Worm (Caenorhabditis elegans) whole organism, L2 larva: ENCODE measurements around the gene aqp-3.
A peak's percentile ranks its signal among the peaks of the same experiment; 100 is the strongest.
"Not testable (repeated sequence)": the region's sequence is repeated elsewhere in the genome, so short reads cannot be mapped to it uniquely, and the experiment has no call there.

Experiments
- C34F6.9 ChIP-seq: fragments of 150-350 bp; optimal IDR thresholded peaks from 2 replicates; lab custom pipeline; 2014; ENCODE audit warnings: missing biosample characterization, missing genetic modification characterization
- F13H6.1 ChIP-seq: sonication (generic microtip); optimal IDR thresholded peaks from 2 replicates; lab custom pipeline; 2016; ENCODE audit warnings: missing genetic modification characterization, missing compliant biosample characterization
- aly-2 ChIP-seq: fragments of 150-350 bp; optimal IDR thresholded peaks from 2 replicates; lab custom pipeline; 2014; ENCODE audit warnings: missing biosample characterization, missing genetic modification characterization
- ama-1 ChIP-seq: fragments of 150-350 bp; optimal IDR thresholded peaks from 2 replicates; lab custom pipeline; 2018; ENCODE audit warnings: inconsistent platforms
- blmp-1 ChIP-seq: sonication (generic microtip); optimal IDR thresholded peaks from 2 replicates; lab custom pipeline; 2017; ENCODE audit warnings: missing genetic modification characterization, mild to moderate bottlenecking, missing compliant biosample characterization, antibody characterized with exemption, moderate library complexity; ENCODE audit not compliant: insufficient read depth
- ceh-16 ChIP-seq: fragments of 150-350 bp; optimal IDR thresholded peaks from 2 replicates; lab custom pipeline; 2014; ENCODE audit warnings: missing biosample characterization, missing genetic modification characterization
- crh-2 ChIP-seq: sonication (generic microtip); optimal IDR thresholded peaks from 2 replicates; lab custom pipeline; 2017; ENCODE audit warnings: missing biosample characterization, missing genetic modification characterization
- dmd-4 ChIP-seq: sonication (generic microtip); optimal IDR thresholded peaks from 2 replicates; lab custom pipeline; 2017; ENCODE audit warnings: missing biosample characterization, missing genetic modification characterization
- egl-27 ChIP-seq: sonication (generic microtip); optimal IDR thresholded peaks from 3 replicates; lab custom pipeline; 2017; ENCODE audit warnings: missing biosample characterization, missing genetic modification reagents, missing genetic modification characterization
- elt-1 ChIP-seq: fragments of 150-350 bp; optimal IDR thresholded peaks from 2 replicates; lab custom pipeline; 2014; ENCODE audit warnings: missing biosample characterization, missing genetic modification characterization
- elt-3 ChIP-seq: sonication (generic microtip); optimal IDR thresholded peaks from 2 replicates; lab custom pipeline; 2017; ENCODE audit warnings: missing biosample characterization, missing genetic modification characterization
- fos-1 ChIP-seq: fragments of 150-350 bp; optimal IDR thresholded peaks from 2 replicates; lab custom pipeline; 2014; ENCODE audit warnings: missing biosample characterization, missing genetic modification characterization
- lin-11 ChIP-seq: fragments of 150-350 bp; sonication (generic microtip); optimal IDR thresholded peaks from 2 replicates; lab custom pipeline; 2014; ENCODE audit warnings: missing biosample characterization, missing genetic modification characterization, inconsistent platforms, mixed read lengths
- lin-39 ChIP-seq: fragments of 150-350 bp; optimal IDR thresholded peaks from 2 replicates; lab custom pipeline; 2014; ENCODE audit warnings: missing biosample characterization, missing genetic modification reagents, missing genetic modification characterization
- lsy-2 ChIP-seq, 2 experiments: fragments of 150-350 bp in 1 of 2; sonication (generic microtip) in 1 of 2; optimal IDR thresholded peaks; 2 replicates each; lab custom pipeline; 2014 to 2017; ENCODE audit warnings: missing biosample characterization in 2 of 2, missing genetic modification characterization in 2 of 2
- mab-5 ChIP-seq: fragments of 150-350 bp; optimal IDR thresholded peaks from 2 replicates; lab custom pipeline; 2014; ENCODE audit warnings: missing biosample characterization, missing genetic modification characterization
- mdl-1 ChIP-seq, 2 experiments: fragments of 150-350 bp in 1 of 2; sonication (generic microtip) in 1 of 2; optimal IDR thresholded peaks; 2 replicates each; lab custom pipeline; 2017; ENCODE audit warnings: missing biosample characterization in 2 of 2, missing genetic modification characterization in 2 of 2
- nhr-12 ChIP-seq: fragments of 150-350 bp; optimal IDR thresholded peaks from 2 replicates; lab custom pipeline; 2014; ENCODE audit warnings: missing biosample characterization, missing genetic modification characterization
- nhr-129 ChIP-seq: fragments of 150-350 bp; optimal IDR thresholded peaks from 2 replicates; lab custom pipeline; 2014; ENCODE audit warnings: missing biosample characterization, missing genetic modification characterization
- nhr-21 ChIP-seq: fragments of 150-350 bp; optimal IDR thresholded peaks from 2 replicates; lab custom pipeline; 2014; ENCODE audit warnings: missing biosample characterization, missing genetic modification characterization
- nhr-23 ChIP-seq: fragments of 150-350 bp; optimal IDR thresholded peaks from 2 replicates; lab custom pipeline; 2014; ENCODE audit warnings: missing biosample characterization, missing genetic modification reagents, missing genetic modification characterization
- nhr-237 ChIP-seq: fragments of 150-350 bp; optimal IDR thresholded peaks from 2 replicates; lab custom pipeline; 2014; ENCODE audit warnings: missing biosample characterization, missing genetic modification characterization
- nhr-25 ChIP-seq: fragments of 150-350 bp; sonication (generic microtip); optimal IDR thresholded peaks from 3 replicates; lab custom pipeline; 2014; ENCODE audit warnings: missing biosample characterization, missing genetic modification characterization
- nhr-6 ChIP-seq: fragments of 150-350 bp; optimal IDR thresholded peaks from 2 replicates; lab custom pipeline; 2014; ENCODE audit warnings: missing biosample characterization, missing genetic modification characterization
- nhr-77 ChIP-seq: fragments of 150-350 bp; optimal IDR thresholded peaks from 2 replicates; lab custom pipeline; 2014; ENCODE audit warnings: missing biosample characterization, missing genetic modification characterization
- peb-1 ChIP-seq: fragments of 150-350 bp; optimal IDR thresholded peaks from 2 replicates; lab custom pipeline; 2014; ENCODE audit warnings: missing biosample characterization, missing genetic modification characterization
- sem-4 ChIP-seq: fragments of 150-350 bp; optimal IDR thresholded peaks from 2 replicates; lab custom pipeline; 2014; ENCODE audit warnings: missing biosample characterization, missing genetic modification reagents, missing genetic modification characterization
- sma-3 ChIP-seq: sonication (generic microtip); optimal IDR thresholded peaks from 2 replicates; lab custom pipeline; 2016; ENCODE audit warnings: missing genetic modification reagents, missing genetic modification characterization, missing compliant biosample characterization
- sma-9 ChIP-seq, 2 experiments: fragments of 150-350 bp in 1 of 2; sonication (generic microtip) in 1 of 2; optimal IDR thresholded peaks; 2 replicates each; lab custom pipeline; 2014 to 2016; ENCODE audit warnings: missing genetic modification characterization in 2 of 2, mild to moderate bottlenecking in 1 of 2, missing biosample characterization in 1 of 2, missing compliant biosample characterization in 1 of 2, missing genetic modification reagents in 1 of 2, moderate library complexity in 1 of 2
- snpc-4 ChIP-seq: fragments of 150-350 bp; optimal IDR thresholded peaks from 2 replicates; lab custom pipeline; 2014; ENCODE audit warnings: missing biosample characterization, missing genetic modification characterization
- unc-39 ChIP-seq: fragments of 150-350 bp; optimal IDR thresholded peaks from 2 replicates; lab custom pipeline; 2014; ENCODE audit warnings: missing biosample characterization, missing genetic modification characterization
- unc-55 ChIP-seq: fragments of 150-350 bp; sonication (generic microtip); optimal IDR thresholded peaks from 3 replicates; lab custom pipeline; 2014; ENCODE audit warnings: missing biosample characterization, missing genetic modification reagents, missing genetic modification characterization
- unc-62 ChIP-seq: fragments of 150-350 bp; optimal IDR thresholded peaks from 2 replicates; lab custom pipeline; 2014; ENCODE audit warnings: missing biosample characterization, missing genetic modification reagents, missing genetic modification characterization
- ztf-1 ChIP-seq: fragments of 200-800 bp; sonication (Bioruptor generic); conservative IDR thresholded peaks from 2 replicates; pipeline ENCODE4 v1.3.6; 2022; ENCODE audit warnings: missing genetic modification characterization, missing compliant biosample characterization
- ztf-11 ChIP-seq: sonication (generic microtip); optimal IDR thresholded peaks from 2 replicates; lab custom pipeline; 2017; ENCODE audit warnings: missing biosample characterization, missing genetic modification characterization

aqp-3 gene

DNA sequence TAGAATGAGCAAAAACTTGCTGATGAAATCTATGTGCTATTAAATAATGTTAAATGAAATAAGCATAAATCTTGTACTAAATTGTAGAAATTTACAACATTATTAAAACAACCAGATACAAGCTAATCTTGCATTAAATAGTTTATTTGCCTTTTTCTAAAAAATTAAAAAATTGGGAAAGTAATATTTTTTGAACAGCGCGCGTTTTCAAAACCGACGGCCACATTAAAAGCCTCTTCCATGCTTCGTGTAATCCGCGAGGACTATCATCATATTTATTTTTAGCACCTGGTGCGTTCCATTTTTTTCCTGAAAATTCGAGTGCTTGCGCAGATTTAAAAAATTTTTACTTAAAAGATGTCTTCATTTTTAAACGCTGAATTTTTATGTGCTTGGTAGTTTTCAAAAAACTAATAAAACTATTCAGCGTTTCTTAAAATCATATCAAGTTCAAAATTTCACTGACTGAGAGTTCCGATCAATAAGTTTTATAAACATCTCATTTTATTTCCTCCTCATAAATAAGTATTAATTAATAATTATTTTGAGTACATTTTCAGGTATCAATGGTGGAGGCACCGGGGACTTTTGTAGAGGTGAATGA is 21.2 kb upstream of the aqp-3 start, which contains the start of gene Y43E12A.3:
TSS of gene Y43E12A.3 (plus strand) at position 554 of the 604 bp plus-strand sequence.
- TF ChIP-seq unc-39; lin-39; ceh-16 (tag; lab: Kevin White, UChicago): not testable (repeated sequence)

DNA sequence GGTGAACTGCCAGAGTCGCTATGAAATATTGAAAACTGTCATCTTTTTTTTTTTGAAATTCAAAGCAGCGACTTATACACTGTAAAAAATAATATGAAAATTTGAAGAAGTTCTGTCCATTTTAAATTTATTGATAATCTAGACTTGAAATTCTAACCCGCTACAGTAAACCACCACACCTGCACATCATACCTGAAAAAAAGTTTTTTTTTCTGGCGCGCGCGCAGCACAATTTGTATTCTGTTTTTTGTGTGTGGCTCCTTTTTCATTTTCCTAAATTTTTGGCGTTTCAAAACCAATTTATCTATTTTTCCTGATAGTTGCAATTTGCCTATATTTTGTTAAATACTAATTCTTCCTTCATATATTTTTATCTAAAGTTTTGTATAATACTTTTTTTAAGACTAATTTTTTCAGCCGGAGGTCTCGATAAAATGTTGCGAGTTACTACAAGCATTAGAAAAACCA is 19.3 kb upstream of the aqp-3 start, which contains the start of gene cyb-2.1:
TSS of gene cyb-2.1 (plus strand) at position 418 of the 468 bp plus-strand sequence.
- TF ChIP-seq nhr-12 (tag; lab: Kevin White, UChicago) (no peak), unc-39 (no peak), ztf-11 (tag; lab: Kevin White, UChicago) (no peak), elt-3 (tag; lab: Kevin White, UChicago) (no peak), ama-1 (no peak), snpc-4 (tag; lab: Kevin White, UChicago) (no peak)

DNA sequence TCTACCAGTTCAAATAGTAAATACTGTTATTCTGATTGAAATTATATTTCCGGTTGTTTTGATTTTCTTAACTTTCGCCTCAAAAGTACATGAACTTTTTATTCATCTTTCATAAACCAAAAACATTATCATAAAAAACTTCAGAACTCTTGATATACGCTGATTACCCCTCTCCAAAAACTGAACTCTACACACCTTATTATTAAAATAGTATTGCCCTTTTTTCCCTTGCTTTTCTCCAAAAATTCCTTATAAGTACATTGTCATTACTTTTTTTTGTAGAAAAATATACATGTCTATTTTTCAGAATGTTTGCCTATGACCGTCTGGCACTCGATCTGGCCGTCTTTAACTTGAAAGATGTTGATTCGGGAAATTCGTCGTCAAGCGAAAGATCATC is 15.5 kb upstream of the aqp-3 start, which contains the start of gene Y43E12A.2:
TSS of gene Y43E12A.2 (plus strand) at position 301 of the 400 bp plus-strand sequence.
- no peak for TF ChIP-seq ztf-1
- no peak for TF ChIP-seq mab-5 (tag; lab: Kevin White, UChicago)
- TF ChIP-seq sma-9 (GFP tag; optimal IDR thresholded peaks at IDR 0.05; lab: Kevin White, UChicago): no peak
- TF ChIP-seq sma-9 (tag; optimal IDR thresholded peaks at IDR 0.05; lab: Kevin White, UChicago): no peak
- TF ChIP-seq egl-27: no peak
- TF ChIP-seq unc-39: no peak
- TF ChIP-seq dmd-4 (tag; lab: Kevin White, UChicago): no peak
- no peak for TF ChIP-seq peb-1 (tag; lab: Kevin White, UChicago)
- no peak for TF ChIP-seq nhr-23
- no peak for TF ChIP-seq nhr-77
- no peak for TF ChIP-seq blmp-1 (tag; lab: Kevin White, UChicago)
- TF ChIP-seq elt-1: no peak
- TF ChIP-seq lin-11 (tag; lab: Kevin White, UChicago): no peak
- TF ChIP-seq nhr-6: no peak

DNA sequence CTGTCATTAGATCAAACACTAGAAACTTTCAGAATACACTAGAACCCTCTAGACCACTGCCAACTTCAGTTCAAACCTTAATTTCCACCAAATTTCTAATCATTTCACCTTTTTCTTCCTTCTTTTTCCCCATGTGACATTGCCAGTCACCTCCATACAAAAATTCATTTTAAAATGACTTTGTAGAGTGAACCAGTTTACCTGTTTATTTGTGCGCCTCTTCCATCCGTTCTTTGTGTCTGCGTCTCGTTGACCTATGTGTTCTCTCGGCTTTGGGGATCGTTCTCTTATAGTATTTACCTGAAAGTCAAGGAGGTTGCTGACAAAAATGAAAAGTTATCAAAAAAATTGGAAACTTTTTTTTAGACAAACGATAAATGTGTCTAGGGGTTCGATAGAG is 14.4 kb upstream of the aqp-3 start:
- TF ChIP-seq nhr-25 (tag; lab: Kevin White, UChicago): peak; percentile 24
- no peak for TF ChIP-seq nhr-12 (tag; lab: Kevin White, UChicago)
- TF ChIP-seq mab-5 (tag; lab: Kevin White, UChicago): no peak
- TF ChIP-seq sma-3 (GFP tag; lab: Kevin White, UChicago): no peak

DNA sequence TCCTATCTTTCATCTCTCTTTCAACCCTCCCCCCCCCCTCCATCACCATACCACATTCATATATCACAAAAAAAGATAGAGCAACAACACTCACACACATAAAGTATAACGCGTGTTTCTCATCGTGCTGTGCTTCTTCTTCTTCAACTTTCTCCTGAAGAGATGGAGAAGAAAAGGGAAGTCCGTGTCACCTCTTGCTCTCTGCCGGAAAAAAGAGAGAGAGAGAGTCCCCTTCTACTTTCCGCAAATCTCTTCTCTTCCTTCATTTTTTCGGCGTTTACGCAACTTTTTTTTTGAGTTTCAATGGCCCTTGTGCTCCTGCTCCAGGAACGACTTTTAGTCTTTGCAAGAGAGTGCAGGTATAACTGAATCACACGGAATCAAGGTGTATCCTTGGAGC is 13.4 kb upstream of the aqp-3 start:
- no peak for TF ChIP-seq unc-62 (GFP tag; lab: Kevin White, UChicago)
- peak; percentile 16 for TF ChIP-seq sma-9 (GFP tag; optimal IDR thresholded peaks at IDR 0.05; lab: Kevin White, UChicago)
- no peak for TF ChIP-seq sma-9 (tag; optimal IDR thresholded peaks at IDR 0.05; lab: Kevin White, UChicago)
- no peak for TF ChIP-seq nhr-237 (tag; lab: Kevin White, UChicago)
- TF ChIP-seq F13H6.1: peak; percentile 75
- TF ChIP-seq aly-2 (tag; lab: Kevin White, UChicago): no peak
- TF ChIP-seq unc-55 (GFP tag; lab: Kevin White, UChicago): peak; percentile 13
- TF ChIP-seq sem-4: no peak
- no peak for TF ChIP-seq nhr-25 (tag; lab: Kevin White, UChicago)
- TF ChIP-seq nhr-129 (tag; lab: Kevin White, UChicago): peak; percentile 66
- TF ChIP-seq lin-11 (tag; lab: Kevin White, UChicago): no peak
- TF ChIP-seq mdl-1 (tag; optimal IDR thresholded peaks at IDR 0.05; lab: Kevin White, UChicago): no peak
- no peak for TF ChIP-seq nhr-21 (tag; lab: Kevin White, UChicago)
- no peak for TF ChIP-seq fos-1 (tag; lab: Kevin White, UChicago)
- TF ChIP-seq C34F6.9 (tag; lab: Kevin White, UChicago): peak; percentile 49
- no peak for TF ChIP-seq crh-2
- peak in 1 of 2 experiments; percentile 59 for TF ChIP-seq lsy-2 (tag; optimal IDR thresholded peaks at IDR 0.05; lab: Kevin White, UChicago)
